Fruit fly (Drosophila melanogaster) whole organism, adult: Measurements from ENCODE around the gene bin.

Experiments
- CG11617 ChIP-seq: fragments of 200-800 bp; sonication (Bioruptor generic); optimal IDR thresholded peaks from 2 replicates; lab custom pipeline; 2017; ENCODE audit warnings: mild to moderate bottlenecking, missing biosample characterization, missing genetic modification reagents, missing genetic modification characterization
- CG12768 ChIP-seq: fragments of 200-800 bp; sonication (Bioruptor generic); optimal IDR thresholded peaks from 2 replicates; lab custom pipeline; 2017; ENCODE audit warnings: missing biosample characterization, missing genetic modification characterization, mild to moderate bottlenecking, moderate library complexity, missing genetic modification reagents
- CG14711 ChIP-seq: fragments of 200-800 bp; sonication (Bioruptor generic); optimal IDR thresholded peaks from 2 replicates; lab custom pipeline; 2018; ENCODE audit warnings: missing biosample characterization, mild to moderate bottlenecking, missing genetic modification characterization, moderate library complexity
- CG1620 ChIP-seq: fragments of 200-800 bp; sonication (Bioruptor generic); optimal IDR thresholded peaks from 2 replicates; lab custom pipeline; 2016; ENCODE audit warnings: missing biosample characterization, missing genetic modification characterization
- CG33017 ChIP-seq: fragments of 200-800 bp; sonication (Bioruptor generic); optimal IDR thresholded peaks from 2 replicates; lab custom pipeline; 2018; ENCODE audit warnings: missing biosample characterization, mild to moderate bottlenecking, missing genetic modification characterization, moderate library complexity
- CG5204 ChIP-seq: fragments of 200-800 bp; sonication (Bioruptor generic); optimal IDR thresholded peaks from 2 replicates; lab custom pipeline; 2016; ENCODE audit warnings: missing biosample characterization, missing genetic modification characterization
- CG7045 ChIP-seq: fragments of 200-800 bp; sonication (Bioruptor generic); optimal IDR thresholded peaks from 2 replicates; lab custom pipeline; 2017; ENCODE audit warnings: missing biosample characterization, mild to moderate bottlenecking, missing genetic modification characterization
- CG7101 ChIP-seq: fragments of 200-800 bp; sonication (Bioruptor generic); optimal IDR thresholded peaks from 2 replicates; lab custom pipeline; 2018; ENCODE audit warnings: missing biosample characterization, mild to moderate bottlenecking, missing genetic modification characterization, moderate library complexity
- Clk ChIP-seq: fragments of 200-800 bp; sonication (Bioruptor generic); optimal IDR thresholded peaks from 2 replicates; lab custom pipeline; 2017; ENCODE audit warnings: missing biosample characterization, missing genetic modification characterization
- Crg-1 ChIP-seq: fragments of 200-800 bp; sonication (Bioruptor generic); optimal IDR thresholded peaks from 2 replicates; lab custom pipeline; 2016; ENCODE audit warnings: missing biosample characterization, missing genetic modification characterization
- Hr96 ChIP-seq: fragments of 200-800 bp; sonication (Bioruptor generic); optimal IDR thresholded peaks from 2 replicates; lab custom pipeline; 2016; ENCODE audit warnings: missing biosample characterization, missing genetic modification characterization
- Mnt ChIP-seq: fragments of 200-800 bp; sonication (Bioruptor generic); optimal IDR thresholded peaks from 2 replicates; lab custom pipeline; 2016; ENCODE audit warnings: missing biosample characterization, mild to moderate bottlenecking, missing genetic modification characterization
- bab1 ChIP-seq: fragments of 200-800 bp; sonication (Bioruptor generic); optimal IDR thresholded peaks from 3 replicates; lab custom pipeline; 2019; ENCODE audit warnings: missing biosample characterization, mild to moderate bottlenecking, missing genetic modification characterization, moderate library complexity
- cic ChIP-seq: fragments of 200-800 bp; sonication (Bioruptor generic); optimal IDR thresholded peaks from 2 replicates; lab custom pipeline; 2017; ENCODE audit warnings: missing biosample characterization, mild to moderate bottlenecking, missing genetic modification characterization, moderate library complexity
- cnc ChIP-seq, 2 experiments: fragments of >200 bp; optimal IDR thresholded peaks; 2 replicates each; lab custom pipeline; 2017
- kay ChIP-seq: fragments of 200-800 bp; sonication (Bioruptor generic); peaks from one replicate; lab custom pipeline; 2016; ENCODE audit warnings: missing biosample characterization, missing genetic modification characterization, borderline replicate concordance
- ovo ChIP-seq: fragments of 200-800 bp; sonication (Bioruptor generic); optimal IDR thresholded peaks from 2 replicates; lab custom pipeline; 2016; ENCODE audit warnings: missing biosample characterization, missing genetic modification characterization
- pad ChIP-seq: fragments of 200-800 bp; sonication (Bioruptor generic); optimal IDR thresholded peaks from 3 replicates; lab custom pipeline; 2017; ENCODE audit warnings: missing biosample characterization, missing genetic modification characterization, mild to moderate bottlenecking, moderate library complexity, missing genetic modification reagents
- tj ChIP-seq: fragments of 200-800 bp; sonication (Bioruptor generic); optimal IDR thresholded peaks from 3 replicates; lab custom pipeline; 2017; ENCODE audit warnings: missing biosample characterization, mild to moderate bottlenecking, missing genetic modification characterization, moderate library complexity
- toe ChIP-seq: fragments of 200-800 bp; sonication (Bioruptor generic); optimal IDR thresholded peaks from 2 replicates; lab custom pipeline; 2016; ENCODE audit warnings: missing biosample characterization, missing genetic modification characterization

Gene bin

dm6 chr3L:6945357-6945756 lies 45.1 kb upstream of the bin start:
- TF ChIP-seq Crg-1 (GFP tag; lab: Kevin White, UChicago) (no peak), Clk (GFP tag; lab: Kevin White, UChicago) (no peak), CG1620 (no peak)

DNA sequence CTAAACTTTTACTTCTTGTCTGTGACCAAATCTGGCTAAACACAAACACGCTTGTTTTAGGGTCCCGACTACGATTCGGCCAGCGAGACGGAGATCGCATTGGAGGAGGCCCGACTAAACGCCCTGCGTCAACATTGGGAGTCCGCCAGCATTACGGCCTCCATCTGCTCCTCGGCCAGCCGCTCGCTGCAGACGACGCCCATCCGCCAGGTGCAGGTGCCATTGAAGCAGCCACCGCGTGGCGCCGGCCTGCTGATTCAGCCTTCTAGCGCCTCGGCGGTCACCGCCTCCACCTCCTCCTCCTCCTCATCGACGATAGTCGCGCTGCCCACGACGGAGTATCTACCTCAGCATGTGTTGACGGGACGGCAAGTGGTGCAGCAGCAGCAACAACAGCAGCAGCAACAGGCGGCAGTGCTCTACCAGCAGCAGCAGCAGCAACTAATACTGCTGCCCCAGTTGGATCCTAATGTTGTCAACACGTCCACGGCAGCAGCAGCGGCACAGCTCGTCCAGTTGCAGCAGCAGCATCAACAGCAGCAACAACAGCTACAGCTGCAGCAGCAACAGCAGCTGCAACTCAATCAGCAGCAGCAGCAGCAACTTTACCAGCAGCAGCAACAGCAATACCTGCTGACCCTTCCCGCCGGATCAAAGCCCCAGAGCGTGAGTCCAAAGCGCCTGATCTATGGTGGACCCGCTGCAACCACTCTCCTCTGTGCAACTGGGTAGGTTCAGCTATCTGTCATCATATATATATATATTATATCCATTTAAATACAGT lies 43.0 kb upstream of the bin start:
- TF ChIP-seq cnc (optimal IDR thresholded peaks at IDR 0.05; lab: Kevin White, UChicago), result no peak
- no peak for TF ChIP-seq CG12768 (GFP tag; lab: Kevin White, UChicago)
- no peak for TF ChIP-seq Clk (GFP tag; lab: Kevin White, UChicago)
- no peak for TF ChIP-seq ovo
- TF ChIP-seq toe (GFP tag; lab: Kevin White, UChicago), result no peak
- TF ChIP-seq CG14711 (tag; lab: Kevin White, UChicago), result no peak
- no peak for TF ChIP-seq Hr96 (GFP tag; lab: Kevin White, UChicago)
- no peak for TF ChIP-seq CG7045 (GFP tag; lab: Kevin White, UChicago)
- TF ChIP-seq Mnt (GFP tag; lab: Kevin White, UChicago), result no peak
- no peak for TF ChIP-seq CG33017 (tag; lab: Kevin White, UChicago)
- no peak for TF ChIP-seq kay
- TF ChIP-seq tj (GFP tag; lab: Kevin White, UChicago), result no peak
- TF ChIP-seq CG7101 (tag; lab: Kevin White, UChicago), result no peak
- no peak for TF ChIP-seq CG11617 (GFP tag; lab: Kevin White, UChicago)
- no peak for TF ChIP-seq pad
- no peak for TF ChIP-seq CG1620

dm6 chr3L:6955254-6956229 lies 34.9 kb upstream of the bin start, which contains the start of the genes CG10077 and CG9948:
Gene CG10077, minus strand, starts transcription at chr3L:6955904.
Gene CG9948, plus strand, starts transcription at chr3L:6955991.
- no peak for TF ChIP-seq toe (GFP tag; lab: Kevin White, UChicago)
- peak; percentile 78 for TF ChIP-seq CG1620
- peak; percentile 90 for TF ChIP-seq CG33017 (tag; lab: Kevin White, UChicago)
- TF ChIP-seq CG11617 (GFP tag; lab: Kevin White, UChicago), result peak; percentile 80
- TF ChIP-seq Hr96 (GFP tag; lab: Kevin White, UChicago), result no peak
- peak; percentile 90 for TF ChIP-seq kay
- TF ChIP-seq CG7101 (tag; lab: Kevin White, UChicago), result peak; percentile 91
- peak; percentile 63 for TF ChIP-seq tj (GFP tag; lab: Kevin White, UChicago)
- TF ChIP-seq bab1 (GFP tag; lab: Kevin White, UChicago), result peak; percentile 95
- peak; percentile 77 for TF ChIP-seq Mnt (GFP tag; lab: Kevin White, UChicago)
- TF ChIP-seq Clk (GFP tag; lab: Kevin White, UChicago), result peak; percentile 73
- peak; percentile 79 for TF ChIP-seq Crg-1 (GFP tag; lab: Kevin White, UChicago)
- TF ChIP-seq CG12768 (GFP tag; lab: Kevin White, UChicago), result peak; percentile 89
- peak; percentile 64 for TF ChIP-seq pad
- peak; percentile 91 for TF ChIP-seq CG7045 (GFP tag; lab: Kevin White, UChicago)
- peak; percentile 80 for TF ChIP-seq CG5204
- peak; percentile 25 for TF ChIP-seq cic
- TF ChIP-seq cnc (optimal IDR thresholded peaks at IDR 0.05; lab: Kevin White, UChicago), result no peak
- TF ChIP-seq ovo, result peak; percentile 36
- peak; percentile 87 for TF ChIP-seq CG14711 (tag; lab: Kevin White, UChicago)

DNA sequence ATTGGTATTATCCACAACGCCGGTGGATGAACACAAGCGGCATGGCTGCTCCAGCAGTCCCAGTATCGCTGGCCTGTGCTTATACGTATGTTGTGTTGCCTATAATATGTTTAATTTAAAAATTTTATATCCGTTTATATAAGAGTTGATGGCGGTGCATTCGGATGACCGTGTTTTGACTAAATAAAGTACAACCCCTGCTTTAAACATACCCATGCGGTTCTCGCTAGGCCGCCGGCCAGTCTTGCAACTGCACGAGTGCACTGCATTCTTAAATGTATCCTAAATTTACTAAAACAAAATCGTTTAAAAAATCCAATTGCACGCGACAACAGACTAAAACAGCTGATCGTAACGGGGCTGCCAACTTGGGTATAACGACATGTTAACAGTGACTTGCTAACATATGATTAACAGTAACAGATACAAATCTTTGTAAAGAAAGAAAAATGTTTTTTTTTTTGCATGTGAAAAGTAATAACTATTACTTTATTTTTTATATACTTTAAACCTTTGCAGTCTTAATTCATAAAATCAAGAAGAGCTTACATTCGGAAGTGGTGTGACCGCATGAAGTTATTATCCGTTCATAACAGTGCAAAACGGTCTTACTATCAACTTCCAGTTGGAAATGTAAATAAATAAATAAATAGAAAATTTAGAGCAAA lies 32.5 kb upstream of the bin start, which contains the start of the genes Uqcc1 and Surf1:
Uqcc1 (minus strand) TSS at position 356 of the 668 bp plus-strand sequence.
Surf1 (plus strand) TSS at position 594 of the 668 bp plus-strand sequence.
- TF ChIP-seq ovo (peak; percentile 3), bab1 (GFP tag; lab: Kevin White, UChicago) (peak; percentile 26), CG14711 (tag; lab: Kevin White, UChicago) (peak; percentile 10), CG33017 (tag; lab: Kevin White, UChicago) (no peak), kay (peak; percentile 75), Mnt (GFP tag; lab: Kevin White, UChicago) (peak; percentile 32), CG12768 (GFP tag; lab: Kevin White, UChicago) (no peak)

DNA sequence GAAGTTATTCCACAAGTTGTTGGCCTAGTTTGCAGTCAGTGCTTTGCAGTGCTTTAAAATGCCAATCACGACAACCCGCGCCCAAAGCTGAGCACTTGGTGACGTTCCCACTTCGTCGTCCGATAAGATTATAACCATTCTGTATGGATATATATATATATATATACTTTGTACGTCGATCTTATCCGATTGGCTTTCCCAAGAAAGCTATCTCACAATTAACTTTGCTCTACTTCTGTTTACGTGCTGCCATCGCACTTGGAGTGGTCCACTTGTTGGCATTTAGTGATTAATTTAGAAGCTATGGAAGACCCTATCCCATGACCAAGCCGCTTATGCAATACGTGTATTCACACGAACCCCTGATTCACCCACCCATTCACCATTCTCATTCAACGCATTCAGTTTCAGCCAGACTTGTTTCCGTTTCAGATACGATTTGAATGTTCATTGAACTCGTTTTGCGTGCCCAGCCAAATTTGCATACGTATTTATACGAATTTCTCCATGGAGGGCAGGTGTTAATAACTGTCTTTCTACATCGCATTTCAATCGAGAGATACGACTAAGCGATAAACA lies 28.3 kb upstream of the bin start:
- TF ChIP-seq Hr96 (GFP tag; lab: Kevin White, UChicago) (no peak), kay (peak; percentile 89), cic (peak; percentile 31)
